Worm (Caenorhabditis elegans): ENCODE measurements around the gene srz-95.

DNA sequence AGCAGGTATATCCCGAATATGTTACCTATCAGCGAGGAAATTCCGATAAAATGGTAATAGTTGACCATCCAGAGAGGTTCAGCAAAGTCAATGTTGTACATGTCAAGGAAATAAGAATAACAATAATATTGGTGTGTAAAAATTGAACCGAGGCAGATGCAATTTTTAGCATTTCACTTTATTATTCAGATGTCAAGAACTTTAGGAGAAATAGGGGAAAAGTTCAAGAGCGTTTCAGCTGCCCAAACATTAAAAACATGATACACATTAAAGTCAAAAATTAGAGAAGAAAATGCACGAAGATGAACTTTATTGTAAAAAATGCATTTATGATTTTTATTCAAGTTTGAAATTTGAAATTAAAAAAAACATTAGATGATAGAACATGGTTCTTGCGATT is 16.5 kb downstream of the srz-95 start, which contains the start of gene sri-69:
- TF ChIP-seq unc-39 (tag; optimal IDR thresholded peaks at IDR 0.05): no peak
- TF ChIP-seq nhr-77 (tag; optimal IDR thresholded peaks at IDR 0.05): no peak
- no peak for TF ChIP-seq nhr-6 (tag; optimal IDR thresholded peaks at IDR 0.05)
- TF ChIP-seq F13H6.1 (tag; optimal IDR thresholded peaks at IDR 0.05): no peak
- TF ChIP-seq ama-1 (optimal IDR thresholded peaks at IDR 0.05): no peak
- TF ChIP-seq skn-1 (tag; optimal IDR thresholded peaks at IDR 0.05): no peak
- no peak for TF ChIP-seq blmp-1 (tag; optimal IDR thresholded peaks at IDR 0.05; ENCODE audit: insufficient read depth)
- no peak for TF ChIP-seq unc-55 (GFP tag; optimal IDR thresholded peaks at IDR 0.05)
- no peak for TF ChIP-seq sma-3 (GFP tag; optimal IDR thresholded peaks at IDR 0.05)
